Fruit fly (Drosophila melanogaster): Measurements from ENCODE around the gene Fit1.

The Fit1 gene

DNA sequence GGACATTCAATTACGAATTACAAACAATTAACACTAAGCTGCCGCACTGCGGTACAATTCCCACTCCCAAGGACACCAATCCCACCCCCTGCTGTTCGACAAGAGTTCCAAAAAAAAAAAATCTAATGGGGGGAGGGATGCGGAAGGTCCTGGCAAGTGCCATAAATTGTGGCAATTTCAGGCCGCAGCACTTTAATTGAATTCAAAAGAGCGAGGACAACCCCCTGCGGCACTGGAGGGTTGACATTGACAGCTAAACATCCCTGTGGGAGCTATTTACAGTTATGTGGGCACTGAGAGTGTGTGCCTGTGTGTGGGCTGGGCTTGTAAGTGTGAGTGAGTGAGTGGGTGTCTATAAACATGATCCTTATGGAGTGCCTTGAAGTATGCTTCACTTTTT lies 26.5 kb upstream of the Fit1 start (continued):
- no peak for TF ChIP-seq sc (optimal IDR thresholded peaks at IDR 0.05)
- TF ChIP-seq sc (GFP tag; optimal IDR thresholded peaks at IDR 0.05) = no peak
- TF ChIP-seq CG18262 (tag; optimal IDR thresholded peaks at IDR 0.05) = no peak
- no peak for TF ChIP-seq CG32772 (GFP tag; IDR thresholded peaks at IDR 0.05)
- TF ChIP-seq crc (GFP tag; optimal IDR thresholded peaks at IDR 0.05) = no peak
- no peak for TF ChIP-seq CG11560 (tag; IDR thresholded peaks at IDR 0.05)
- no peak for TF ChIP-seq CG31388 (GFP tag; optimal IDR thresholded peaks at IDR 0.05)
- TF ChIP-seq CG10431 (GFP tag; optimal IDR thresholded peaks at IDR 0.05) = no peak
- TF ChIP-seq CG10462 (GFP tag; optimal IDR thresholded peaks at IDR 0.05) = no peak
- no peak for TF ChIP-seq CG34224 (GFP tag; IDR thresholded peaks at IDR 0.05; ENCODE audit: partially characterized antibody)
- no peak for TF ChIP-seq Bgb (GFP tag; IDR thresholded peaks at IDR 0.05; ENCODE audit: partially characterized antibody)
- no peak for TF ChIP-seq insv (GFP tag; optimal IDR thresholded peaks at IDR 0.05)
- no peak for TF ChIP-seq CG3407 (GFP tag; optimal IDR thresholded peaks at IDR 0.05)
- no peak for TF ChIP-seq gt (GFP tag; IDR thresholded peaks at IDR 0.05)
- TF ChIP-seq schlank (tag; optimal IDR thresholded peaks at IDR 0.05) = no peak
- no peak for TF ChIP-seq Doc2 (GFP tag; IDR thresholded peaks at IDR 0.05)
- TF ChIP-seq CG13624 (GFP tag; optimal IDR thresholded peaks at IDR 0.05) = no peak
- no peak for TF ChIP-seq CG3163 (GFP tag; optimal IDR thresholded peaks at IDR 0.05)
- no peak for TF ChIP-seq slbo (GFP tag; IDR thresholded peaks at IDR 0.05)
- TF ChIP-seq CG12744 (GFP tag; optimal IDR thresholded peaks at IDR 0.05) = no peak
- TF ChIP-seq nerfin-1 (tag; optimal IDR thresholded peaks at IDR 0.05) = peak; percentile 65
- no peak for TF ChIP-seq CG16813 (GFP tag; IDR thresholded peaks at IDR 0.05; ENCODE audit: partially characterized antibody)
- TF ChIP-seq dmrt99B (tag; optimal IDR thresholded peaks at IDR 0.05) = no peak
- TF ChIP-seq sna (GFP tag; IDR thresholded peaks at IDR 0.05; ENCODE audit: partially characterized antibody) = no peak
- no peak for TF ChIP-seq phol (tag; optimal IDR thresholded peaks at IDR 0.05)
- no peak for TF ChIP-seq chm (GFP tag; IDR thresholded peaks at IDR 0.05)
- TF ChIP-seq oc (tag; optimal IDR thresholded peaks at IDR 0.05) = peak; percentile 40
- no peak for TF ChIP-seq CG4282 (GFP tag; optimal IDR thresholded peaks at IDR 0.05)
- TF ChIP-seq Mes4 (GFP tag; optimal IDR thresholded peaks at IDR 0.05) = no peak
- no peak for TF ChIP-seq CG17186 (GFP tag; optimal IDR thresholded peaks at IDR 0.05)
- TF ChIP-seq Six4 (GFP tag; optimal IDR thresholded peaks at IDR 0.05) = no peak
- peak; percentile 85 for TF ChIP-seq sqz (GFP tag; optimal IDR thresholded peaks at IDR 0.05)
- no peak for TF ChIP-seq gcm (GFP tag; optimal IDR thresholded peaks at IDR 0.05)
- TF ChIP-seq jumu (GFP tag; optimal IDR thresholded peaks at IDR 0.05) = no peak
- TF ChIP-seq CG4707 (GFP tag; optimal IDR thresholded peaks at IDR 0.05) = no peak
- TF ChIP-seq so (GFP tag; IDR thresholded peaks at IDR 0.05) = no peak
- peak; percentile 11 for TF ChIP-seq kni (GFP tag; optimal IDR thresholded peaks at IDR 0.05)
- no peak for TF ChIP-seq CG6654 (GFP tag; optimal IDR thresholded peaks at IDR 0.05)
- TF ChIP-seq abd-A (tag; optimal IDR thresholded peaks at IDR 0.05) = peak; percentile 94
- no peak for TF ChIP-seq CG15696 (tag; optimal IDR thresholded peaks at IDR 0.05)
- no peak for TF ChIP-seq CG16779 (GFP tag; IDR thresholded peaks at IDR 0.05)
- peak; percentile 77 for TF ChIP-seq run (tag; optimal IDR thresholded peaks at IDR 0.05)
- no peak for TF ChIP-seq fd3F (GFP tag; optimal IDR thresholded peaks at IDR 0.05)
- TF ChIP-seq crol (GFP tag; IDR thresholded peaks at IDR 0.05) = 0 out of 2 replicates have a peak, but pooled peaks have one; percentile 25
- no peak for TF ChIP-seq CG10209 (GFP tag; optimal IDR thresholded peaks at IDR 0.05)
- TF ChIP-seq tio (GFP tag; optimal IDR thresholded peaks at IDR 0.05) = no peak
- TF ChIP-seq lov (optimal IDR thresholded peaks at IDR 0.05) = no peak
- 0 out of 3 replicates have a peak, but pooled peaks have one; percentile 10 for TF ChIP-seq lov (GFP tag; IDR thresholded peaks at IDR 0.05)
- no peak for TF ChIP-seq ac (GFP tag; optimal IDR thresholded peaks at IDR 0.05)
- no peak for TF ChIP-seq otp (GFP tag; IDR thresholded peaks at IDR 0.05)
- TF ChIP-seq lola (GFP tag; optimal IDR thresholded peaks at IDR 0.05) = no peak
- TF ChIP-seq Lpt (GFP tag; optimal IDR thresholded peaks at IDR 0.05) = no peak
